Worm (Caenorhabditis elegans) whole organism, late embryonic: ENCODE data around the gene nas-16.

Experiments used
- C08G9.2 ChIP-seq: sonication (generic microtip); optimal IDR thresholded peaks from 2 replicates; lab custom pipeline; 2016; ENCODE audit warnings: mild to moderate bottlenecking, missing genetic modification characterization, moderate library complexity, missing compliant biosample characterization
- F13H6.1 ChIP-seq: sonication (generic microtip); optimal IDR thresholded peaks from 2 replicates; lab custom pipeline; 2016; ENCODE audit warnings: missing genetic modification characterization, missing compliant biosample characterization
- K09A11.1 ChIP-seq: sonication (generic microtip); optimal IDR thresholded peaks from 2 replicates; lab custom pipeline; 2017; ENCODE audit warnings: antibody characterized with exemption, mild to moderate bottlenecking, missing genetic modification characterization, missing compliant biosample characterization; ENCODE audit not compliant: insufficient read depth
- T23F11.4 ChIP-seq: fragments of 200-800 bp; sonication (Bioruptor generic); optimal IDR thresholded peaks from 2 replicates; lab custom pipeline; 2018; ENCODE audit warnings: mild to moderate bottlenecking, missing genetic modification characterization, missing compliant biosample characterization
- ama-1 ChIP-seq: fragments of 150-350 bp; optimal IDR thresholded peaks from 2 replicates; lab custom pipeline; 2014
- ceh-18 ChIP-seq: sonication (generic microtip); optimal IDR thresholded peaks from 2 replicates; lab custom pipeline; 2016; ENCODE audit warnings: missing genetic modification characterization, missing compliant biosample characterization
- ceh-19 ChIP-seq: fragments of 200-800 bp; sonication (Bioruptor generic); optimal IDR thresholded peaks from 2 replicates; lab custom pipeline; 2018; ENCODE audit warnings: mild to moderate bottlenecking, missing genetic modification characterization, missing compliant biosample characterization
- ceh-2 ChIP-seq: sonication (generic microtip); optimal IDR thresholded peaks from 2 replicates; lab custom pipeline; 2016; ENCODE audit warnings: missing genotype, missing genetic modification characterization, missing compliant biosample characterization
- ceh-22 ChIP-seq: sonication (generic microtip); optimal IDR thresholded peaks from 2 replicates; lab custom pipeline; 2017; ENCODE audit warnings: missing biosample characterization, missing genetic modification characterization
- ceh-30 ChIP-seq: fragments of 150-350 bp; optimal IDR thresholded peaks from 2 replicates; lab custom pipeline; 2014; ENCODE audit warnings: missing biosample characterization, missing genetic modification characterization
- ceh-31 ChIP-seq: sonication (generic microtip); optimal IDR thresholded peaks from 2 replicates; lab custom pipeline; 2016; ENCODE audit warnings: missing genetic modification characterization, missing compliant biosample characterization
- ceh-45 ChIP-seq: fragments of 200-800 bp; sonication (Bioruptor generic); IDR thresholded peaks from 2 replicates; pipeline ENCODE4 v1.3.6; 2022; ENCODE audit warnings: missing genetic modification reagents, missing genetic modification characterization, missing compliant biosample characterization
- ceh-9 ChIP-seq: sonication (generic microtip); optimal IDR thresholded peaks from 2 replicates; lab custom pipeline; 2016; ENCODE audit warnings: mild to moderate bottlenecking, missing genetic modification characterization, inconsistent platforms, missing compliant biosample characterization
- che-1 ChIP-seq: sonication (generic microtip); optimal IDR thresholded peaks from 2 replicates; lab custom pipeline; 2016; ENCODE audit warnings: mild to moderate bottlenecking, missing genetic modification characterization, missing compliant biosample characterization
- elt-2 ChIP-seq: sonication (generic microtip); optimal IDR thresholded peaks from 2 replicates; lab custom pipeline; 2016; ENCODE audit warnings: missing genetic modification reagents, missing genetic modification characterization, missing compliant biosample characterization
- gmeb-2 ChIP-seq: sonication (generic microtip); optimal IDR thresholded peaks from 2 replicates; lab custom pipeline; 2016; ENCODE audit warnings: missing genetic modification characterization, inconsistent platforms, missing compliant biosample characterization
- hlh-13 ChIP-seq: fragments of 200-800 bp; sonication (Bioruptor generic); optimal IDR thresholded peaks from 2 replicates; lab custom pipeline; 2018; ENCODE audit warnings: mild to moderate bottlenecking, missing genetic modification characterization, missing compliant biosample characterization
- hlh-30 ChIP-seq: sonication (generic microtip); optimal IDR thresholded peaks from 2 replicates; lab custom pipeline; 2017; ENCODE audit warnings: antibody characterized with exemption, missing genetic modification characterization, missing compliant biosample characterization; ENCODE audit not compliant: insufficient read depth
- hlh-6 ChIP-seq: sonication (generic microtip); optimal IDR thresholded peaks from 2 replicates; lab custom pipeline; 2016; ENCODE audit warnings: missing genotype, missing genetic modification characterization, missing compliant biosample characterization
- lim-6 ChIP-seq: sonication (generic microtip); optimal IDR thresholded peaks from 2 replicates; lab custom pipeline; 2016; ENCODE audit warnings: missing genetic modification characterization, missing compliant biosample characterization
- madf-2 ChIP-seq: sonication (generic microtip); optimal IDR thresholded peaks from 2 replicates; lab custom pipeline; 2017; ENCODE audit warnings: missing genetic modification characterization, missing compliant biosample characterization
- mec-3 ChIP-seq: sonication (generic microtip); optimal IDR thresholded peaks from 2 replicates; lab custom pipeline; 2016; ENCODE audit warnings: borderline replicate concordance, missing genetic modification characterization, missing compliant biosample characterization
- npax-4 ChIP-seq: sonication (generic microtip); optimal IDR thresholded peaks from 2 replicates; lab custom pipeline; 2016; ENCODE audit warnings: missing genetic modification characterization, missing compliant biosample characterization
- odd-2 ChIP-seq: sonication (generic microtip); optimal IDR thresholded peaks from 2 replicates; lab custom pipeline; 2017; ENCODE audit warnings: antibody characterized with exemption, mild to moderate bottlenecking, missing genetic modification characterization, missing compliant biosample characterization
- pag-3 ChIP-seq: sonication (generic microtip); optimal IDR thresholded peaks from 2 replicates; lab custom pipeline; 2016; ENCODE audit warnings: missing compliant biosample characterization, missing genetic modification characterization, borderline replicate concordance
- pax-1 ChIP-seq: fragments of 150-350 bp; optimal IDR thresholded peaks from 2 replicates; lab custom pipeline; 2014; ENCODE audit warnings: missing biosample characterization, missing genetic modification characterization
- pha-4 ChIP-seq: fragments of 150-350 bp; optimal IDR thresholded peaks from 2 replicates; lab custom pipeline; 2018; ENCODE audit warnings: missing biosample characterization, missing genetic modification reagents, missing genetic modification characterization
- ref-2 ChIP-seq: sonication (generic microtip); optimal IDR thresholded peaks from 2 replicates; lab custom pipeline; 2016; ENCODE audit warnings: missing genetic modification characterization, missing compliant biosample characterization
- sox-4 ChIP-seq: sonication (generic microtip); optimal IDR thresholded peaks from 2 replicates; lab custom pipeline; 2017; ENCODE audit warnings: mild to moderate bottlenecking, missing genetic modification characterization, inconsistent platforms, missing compliant biosample characterization
- syd-9 ChIP-seq: sonication (generic microtip); optimal IDR thresholded peaks from 2 replicates; lab custom pipeline; 2016; ENCODE audit warnings: mild to moderate bottlenecking, missing genetic modification characterization, moderate library complexity, missing compliant biosample characterization
- tbx-2 ChIP-seq: sonication (generic microtip); optimal IDR thresholded peaks from 2 replicates; lab custom pipeline; 2016; ENCODE audit warnings: missing genetic modification characterization, missing compliant biosample characterization
- tbx-7 ChIP-seq: sonication (generic microtip); optimal IDR thresholded peaks from 2 replicates; lab custom pipeline; 2016; ENCODE audit warnings: missing genotype, missing genetic modification characterization, missing compliant biosample characterization
- ttx-3 ChIP-seq: sonication (generic microtip); optimal IDR thresholded peaks from 2 replicates; lab custom pipeline; 2016; ENCODE audit warnings: missing genetic modification reagents, missing genetic modification characterization, missing compliant biosample characterization
- unc-3 ChIP-seq, 2 experiments: fragments of 200-800 bp in 1 of 2; sonication (Bioruptor generic) in 1 of 2; sonication (generic microtip) in 1 of 2; conservative IDR thresholded peaks in 1 of 2; optimal IDR thresholded peaks in 1 of 2; 2 replicates each; pipeline versions ENCODE4 v1.3.6 to Lab custom; 2016 to 2022; ENCODE audit warnings: missing compliant biosample characterization in 2 of 2, missing genetic modification characterization in 2 of 2, missing genetic modification reagents in 1 of 2
- unc-42 ChIP-seq: sonication (generic microtip); optimal IDR thresholded peaks from 2 replicates; lab custom pipeline; 2016; ENCODE audit warnings: missing genotype, missing genetic modification characterization, missing compliant biosample characterization
- unc-55 ChIP-seq: sonication (generic microtip); optimal IDR thresholded peaks from 2 replicates; lab custom pipeline; 2017; ENCODE audit warnings: missing biosample characterization, missing genetic modification reagents, missing genetic modification characterization
- unc-86 ChIP-seq: sonication (generic microtip); optimal IDR thresholded peaks from 2 replicates; lab custom pipeline; 2016; ENCODE audit warnings: missing genetic modification characterization, missing compliant biosample characterization
- zip-5 ChIP-seq: sonication (generic microtip); optimal IDR thresholded peaks from 2 replicates; lab custom pipeline; 2016; ENCODE audit warnings: missing genetic modification characterization, missing compliant biosample characterization

Gene nas-16

DNA sequence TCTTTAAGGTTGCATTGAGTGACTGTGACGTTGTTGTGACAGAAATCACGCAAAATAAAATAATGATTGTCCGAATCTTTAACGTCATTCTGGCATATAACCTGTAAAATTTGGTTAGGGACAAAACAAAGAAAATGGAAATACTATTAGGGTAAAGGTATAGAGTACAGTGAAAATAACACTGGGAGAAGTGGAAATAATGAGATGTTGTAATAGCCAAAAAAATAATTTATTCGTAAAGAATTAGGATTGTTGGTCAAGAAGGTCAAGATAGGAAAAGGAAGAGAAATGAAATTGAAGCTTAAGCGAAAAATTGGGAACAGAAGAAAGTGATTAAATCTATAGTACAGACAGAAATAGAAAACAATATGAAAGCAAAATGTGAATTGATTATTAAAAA lies 22.9 kb downstream of the nas-16 start, which contains the start of gene deg-3:
Gene deg-3 (minus strand): TSS at position 101 of the 400 bp plus-strand sequence.
- TF ChIP-seq tbx-2 (no peak), ceh-22 (tag; lab: Kevin White, UChicago) (no peak), gmeb-2 (tag; lab: Kevin White, UChicago) (no peak), pag-3 (tag; lab: Kevin White, UChicago) (no peak), ceh-19 (GFP tag; lab: Kevin White, UChicago) (no peak), ceh-45 (GFP tag; lab: Robert Waterston, UW) (no peak), lim-6 (tag; lab: Kevin White, UChicago) (no peak), ceh-2 (tag; lab: Kevin White, UChicago) (no peak), T23F11.4 (GFP tag; lab: Kevin White, UChicago) (no peak), tbx-7 (tag; lab: Kevin White, UChicago) (no peak)

- TF ChIP-seq unc-3 (GFP tag; conservative IDR thresholded peaks at IDR 0.05; lab: Robert Waterston, UW) (no peak), unc-3 (tag; optimal IDR thresholded peaks at IDR 0.05; lab: Kevin White, UChicago) (no peak), npax-4 (tag; lab: Kevin White, UChicago) (no peak), mec-3 (tag; lab: Kevin White, UChicago) (no peak), madf-2 (tag; lab: Kevin White, UChicago) (no peak), C08G9.2 (no peak), K09A11.1 (tag; lab: Kevin White, UChicago) (no peak), ceh-22 (tag; lab: Kevin White, UChicago) (no peak), tbx-2 (no peak), unc-55 (GFP tag; lab: Kevin White, UChicago) (no peak), hlh-30 (no peak), hlh-13 (no peak), odd-2 (tag; lab: Kevin White, UChicago) (no peak), pax-1 (tag; lab: Kevin White, UChicago) (no peak), ama-1 (no peak), pha-4 (no peak)
Observed at ce11 chrV:11421605-11422004, 29.5 kb downstream of the nas-16 start, which contains the start of gene des-2. Gene des-2 (minus strand): TSS chrV:11421705.

- TF ChIP-seq hlh-13: no peak
- TF ChIP-seq zip-5 (tag; lab: Kevin White, UChicago): no peak
- no peak for TF ChIP-seq ceh-18 (tag; lab: Kevin White, UChicago)
- TF ChIP-seq tbx-7 (tag; lab: Kevin White, UChicago): no peak
- TF ChIP-seq gmeb-2 (tag; lab: Kevin White, UChicago): no peak
- TF ChIP-seq sox-4 (tag; lab: Kevin White, UChicago): no peak
- no peak for TF ChIP-seq T23F11.4 (GFP tag; lab: Kevin White, UChicago)
- no peak for TF ChIP-seq elt-2 (tag; lab: Kevin White, UChicago)
- TF ChIP-seq unc-86 (tag; lab: Kevin White, UChicago): no peak
- TF ChIP-seq ceh-9 (tag; lab: Kevin White, UChicago): no peak
- TF ChIP-seq che-1: no peak
- no peak for TF ChIP-seq F13H6.1 (tag; lab: Kevin White, UChicago)
- no peak for TF ChIP-seq hlh-6 (tag; lab: Kevin White, UChicago)
- TF ChIP-seq ref-2 (tag; lab: Kevin White, UChicago): no peak
- TF ChIP-seq tbx-2: no peak
- TF ChIP-seq ttx-3: no peak
- no peak for TF ChIP-seq K09A11.1 (tag; lab: Kevin White, UChicago)
- no peak for TF ChIP-seq syd-9 (tag; lab: Kevin White, UChicago)
Observed at ce11 chrV:11424565-11424964, 32.4 kb downstream of the nas-16 start, which contains the start of gene T26H10.2. Gene T26H10.2 (minus strand): TSS chrV:11424665.

- TF ChIP-seq ceh-30 (tag; lab: Kevin White, UChicago) (no peak), ceh-31 (tag; lab: Kevin White, UChicago) (peak; percentile 19), unc-42 (tag; lab: Kevin White, UChicago) (peak; percentile 83)
Observed at ce11 chrV:11428728-11429127, 36.6 kb downstream of the nas-16 start.
